Fruit fly (Drosophila melanogaster) whole organism, embryonic: Measurements from ENCODE around the gene CG4593.

Experiments
- Bdp1 ChIP-seq: fragments of 200-800 bp; sonication (Bioruptor generic); optimal IDR thresholded peaks from 3 replicates; lab custom pipeline; 2016; ENCODE audit warnings: missing biosample characterization, missing genetic modification characterization
- C15 ChIP-seq: fragments of 200-800 bp; sonication (Bioruptor generic); IDR thresholded peaks from 3 replicates; pipeline ENCODE4 v1.3.6; 2022; ENCODE audit warnings: missing biosample characterization, missing genetic modification characterization
- CG11247 ChIP-seq: fragments of 200-800 bp; sonication (Bioruptor generic); IDR thresholded peaks from 2 replicates; pipeline ENCODE4 v1.3.6; 2022; ENCODE audit warnings: missing biosample characterization, missing genetic modification characterization
- CG11456 ChIP-seq: fragments of 200-800 bp; sonication (Bioruptor generic); IDR thresholded peaks from 3 replicates; pipeline ENCODE4 v1.3.6; 2022; ENCODE audit warnings: missing biosample characterization, missing genetic modification characterization
- CG11504 ChIP-seq: fragments of 200-800 bp; sonication (Bioruptor generic); optimal IDR thresholded peaks from 3 replicates; lab custom pipeline; 2019; ENCODE audit warnings: missing biosample characterization, mild to moderate bottlenecking, missing genetic modification characterization, moderate library complexity
- CG13296 ChIP-seq: fragments of 200-800 bp; sonication (Bioruptor generic); optimal IDR thresholded peaks from 3 replicates; lab custom pipeline; 2018; ENCODE audit warnings: missing biosample characterization, mild to moderate bottlenecking, missing genetic modification characterization
- CG1603 ChIP-seq: fragments of 200-800 bp; sonication (Bioruptor generic); optimal IDR thresholded peaks from 2 replicates; lab custom pipeline; 2019; ENCODE audit warnings: missing biosample characterization, mild to moderate bottlenecking, missing genetic modification characterization, moderate library complexity
- CG18619 ChIP-seq: fragments of 200-800 bp; sonication (Bioruptor generic); optimal IDR thresholded peaks from 3 replicates; lab custom pipeline; 2017; ENCODE audit warnings: missing biosample characterization, mild to moderate bottlenecking, missing genetic modification characterization
- CG18764 ChIP-seq: fragments of 200-800 bp; sonication (Bioruptor generic); optimal IDR thresholded peaks from 3 replicates; lab custom pipeline; 2016; ENCODE audit warnings: missing biosample characterization, missing genetic modification characterization
- CG34422 ChIP-seq: fragments of 200-800 bp; sonication (Bioruptor generic); IDR thresholded peaks from 3 replicates; pipeline ENCODE4 v1.3.6; 2022; ENCODE audit warnings: missing biosample characterization, missing genetic modification characterization
- CG3838 ChIP-seq: fragments of 200-800 bp; sonication (Bioruptor generic); optimal IDR thresholded peaks from 3 replicates; lab custom pipeline; 2016; ENCODE audit warnings: missing biosample characterization, missing genetic modification characterization
- CG42726 ChIP-seq: fragments of 200-800 bp; sonication (Bioruptor generic); IDR thresholded peaks from 2 replicates; pipeline ENCODE4 v1.3.6; 2022; ENCODE audit warnings: missing biosample characterization, missing genetic modification characterization; ENCODE audit not compliant: partially characterized antibody
- CG5953 ChIP-seq: fragments of 200-800 bp; sonication (Bioruptor generic); IDR thresholded peaks from 2 replicates; pipeline ENCODE4 v1.3.6; 2022; ENCODE audit warnings: missing biosample characterization, missing genetic modification characterization
- CG7357 ChIP-seq: fragments of 200-800 bp; sonication (Bioruptor generic); IDR thresholded peaks from 3 replicates; pipeline ENCODE4 v1.3.6; 2022; ENCODE audit warnings: missing biosample characterization, missing genetic modification characterization
- CG7839 ChIP-seq: fragments of 200-800 bp; sonication (Bioruptor generic); optimal IDR thresholded peaks from 3 replicates; lab custom pipeline; 2018; ENCODE audit warnings: missing biosample characterization, mild to moderate bottlenecking, missing genetic modification characterization, moderate library complexity
- CG8359 ChIP-seq: fragments of 200-800 bp; sonication (Bioruptor generic); optimal IDR thresholded peaks from 2 replicates; lab custom pipeline; 2017; ENCODE audit warnings: missing biosample characterization, mild to moderate bottlenecking, missing genetic modification characterization, borderline replicate concordance
- CG9797 ChIP-seq: fragments of 200-800 bp; sonication (Bioruptor generic); optimal IDR thresholded peaks from 3 replicates; lab custom pipeline; 2018; ENCODE audit warnings: missing biosample characterization, mild to moderate bottlenecking, missing genetic modification characterization
- CG9817 ChIP-seq: fragments of 200-800 bp; sonication (Bioruptor generic); optimal IDR thresholded peaks from 2 replicates; lab custom pipeline; 2018; ENCODE audit warnings: missing biosample characterization, mild to moderate bottlenecking, missing genetic modification characterization, moderate library complexity
- CTCF ChIP-seq: fragments of 200-800 bp; sonication (Bioruptor generic); optimal IDR thresholded peaks from 2 replicates; lab custom pipeline; 2017; ENCODE audit warnings: missing biosample characterization, mild to moderate bottlenecking, missing genetic modification characterization, moderate library complexity
- CrebB ChIP-seq: fragments of 200-800 bp; sonication (Bioruptor generic); optimal IDR thresholded peaks from 3 replicates; lab custom pipeline; 2018; ENCODE audit warnings: missing biosample characterization, mild to moderate bottlenecking, missing genetic modification characterization
- Elba2 ChIP-seq: fragments of 200-800 bp; sonication (Bioruptor generic); optimal IDR thresholded peaks from 3 replicates; lab custom pipeline; 2016; ENCODE audit warnings: missing biosample characterization, missing genetic modification characterization
- Ets65A ChIP-seq: fragments of 200-800 bp; sonication (Bioruptor generic); peaks from one replicate; lab custom pipeline; 2016; ENCODE audit warnings: missing biosample characterization, missing genetic modification characterization
- HLH54F ChIP-seq: fragments of 200-800 bp; sonication (Bioruptor generic); optimal IDR thresholded peaks from 3 replicates; lab custom pipeline; 2016; ENCODE audit warnings: missing biosample characterization, missing genetic modification characterization
- Hand ChIP-seq: fragments of 200-800 bp; sonication (Bioruptor generic); optimal IDR thresholded peaks from 2 replicates; lab custom pipeline; 2017; ENCODE audit warnings: mild to moderate bottlenecking, missing biosample characterization, missing genetic modification reagents, missing genetic modification characterization
- Meics ChIP-seq: fragments of 200-800 bp; sonication (Bioruptor generic); optimal IDR thresholded peaks from 2 replicates; lab custom pipeline; 2017; ENCODE audit warnings: missing biosample characterization, mild to moderate bottlenecking, missing genetic modification characterization
- Sox102F ChIP-seq: fragments of 200-800 bp; sonication (Bioruptor generic); optimal IDR thresholded peaks from 2 replicates; lab custom pipeline; 2018; ENCODE audit warnings: missing biosample characterization, mild to moderate bottlenecking, missing genetic modification characterization, moderate library complexity
- Xbp1 ChIP-seq: fragments of 200-800 bp; sonication (Bioruptor generic); optimal IDR thresholded peaks from 3 replicates; lab custom pipeline; 2016; ENCODE audit warnings: missing biosample characterization, mild to moderate bottlenecking, missing genetic modification characterization
- amos ChIP-seq: fragments of 200-800 bp; sonication (Bioruptor generic); IDR thresholded peaks from 2 replicates; pipeline ENCODE4 v1.3.6; 2022; ENCODE audit warnings: missing biosample characterization, missing genetic modification characterization; ENCODE audit not compliant: partially characterized antibody
- bcd ChIP-seq: fragments of 200-800 bp; sonication (Bioruptor generic); optimal IDR thresholded peaks from 2 replicates; lab custom pipeline; 2017; ENCODE audit warnings: missing biosample characterization, mild to moderate bottlenecking, missing genetic modification characterization
- bowl ChIP-seq: fragments of 200-800 bp; sonication (Bioruptor generic); IDR thresholded peaks from 2 replicates; pipeline ENCODE4 v1.3.6; 2022; ENCODE audit warnings: missing biosample characterization, missing genetic modification characterization
- crc ChIP-seq: fragments of 200-800 bp; sonication (Bioruptor generic); optimal IDR thresholded peaks from 2 replicates; lab custom pipeline; 2016; ENCODE audit warnings: missing biosample characterization, missing genetic modification characterization
- dan ChIP-seq: fragments of 200-800 bp; sonication (Bioruptor generic); IDR thresholded peaks from 2 replicates; pipeline ENCODE4 v1.3.6; 2022; ENCODE audit warnings: missing biosample characterization, missing genetic modification characterization
- dati ChIP-seq: fragments of 200-800 bp; sonication (Bioruptor generic); IDR thresholded peaks from 2 replicates; pipeline ENCODE4 v1.3.6; 2022; ENCODE audit warnings: missing biosample characterization, missing genetic modification characterization
- fd64A ChIP-seq: fragments of 200-800 bp; sonication (Bioruptor generic); optimal IDR thresholded peaks from 3 replicates; lab custom pipeline; 2018; ENCODE audit warnings: missing biosample characterization, mild to moderate bottlenecking, missing genetic modification characterization
- hbn ChIP-seq: fragments of 200-800 bp; sonication (Bioruptor generic); IDR thresholded peaks from 2 replicates; pipeline ENCODE4 v1.3.6; 2022; ENCODE audit warnings: missing biosample characterization, missing genetic modification characterization; ENCODE audit not compliant: partially characterized antibody
- ind ChIP-seq: fragments of 200-800 bp; sonication (Bioruptor generic); optimal IDR thresholded peaks from 3 replicates; lab custom pipeline; 2016; ENCODE audit warnings: missing biosample characterization, missing genetic modification characterization
- jigr1 ChIP-seq: fragments of 200-800 bp; sonication (Bioruptor generic); IDR thresholded peaks from 3 replicates; pipeline ENCODE4 v1.3.6; 2022; ENCODE audit warnings: missing biosample characterization, missing genetic modification characterization
- jumu ChIP-seq: fragments of 200-800 bp; sonication (Bioruptor generic); optimal IDR thresholded peaks from 3 replicates; lab custom pipeline; 2016; ENCODE audit warnings: missing biosample characterization, missing genetic modification characterization
- luna ChIP-seq: fragments of 200-800 bp; sonication (Bioruptor generic); optimal IDR thresholded peaks from 2 replicates; lab custom pipeline; 2016; ENCODE audit warnings: missing biosample characterization, missing genetic modification characterization
- pb ChIP-seq: fragments of 200-800 bp; sonication (Bioruptor generic); optimal IDR thresholded peaks from 3 replicates; lab custom pipeline; 2016; ENCODE audit warnings: missing biosample characterization, missing genetic modification characterization
- phol ChIP-seq: fragments of 200-800 bp; sonication (Bioruptor generic); optimal IDR thresholded peaks from 3 replicates; lab custom pipeline; 2018; ENCODE audit warnings: missing biosample characterization, mild to moderate bottlenecking, missing genetic modification characterization, moderate library complexity
- pnt ChIP-seq: fragments of 200-800 bp; sonication (Bioruptor generic); optimal IDR thresholded peaks from 3 replicates; lab custom pipeline; 2016; ENCODE audit warnings: missing biosample characterization, missing genetic modification characterization
- pum ChIP-seq: fragments of 200-800 bp; sonication (Bioruptor generic); optimal IDR thresholded peaks from 2 replicates; lab custom pipeline; 2016; ENCODE audit warnings: missing biosample characterization, missing genetic modification characterization
- sc ChIP-seq, 3 experiments: fragments of >200 bp in 2 of 3; fragments of 200-800 bp in 1 of 3; sonication (Bioruptor generic) in 1 of 3; optimal IDR thresholded peaks; 2 replicates in 2 of 3; 3 replicates in 1 of 3; lab custom pipeline; 2017; ENCODE audit warnings: mild to moderate bottlenecking in 1 of 3, missing biosample characterization in 1 of 3, missing genetic modification characterization in 1 of 3, missing genetic modification reagents in 1 of 3
- sd ChIP-seq: fragments of 200-800 bp; sonication (Bioruptor generic); optimal IDR thresholded peaks from 3 replicates; lab custom pipeline; 2018; ENCODE audit warnings: missing biosample characterization, mild to moderate bottlenecking, missing genetic modification characterization, moderate library complexity
- sima ChIP-seq: fragments of 200-800 bp; sonication (Bioruptor generic); optimal IDR thresholded peaks from 2 replicates; lab custom pipeline; 2016; ENCODE audit warnings: missing biosample characterization, missing genetic modification characterization
- slou ChIP-seq: fragments of 200-800 bp; sonication (Bioruptor generic); optimal IDR thresholded peaks from 3 replicates; lab custom pipeline; 2016; ENCODE audit warnings: missing biosample characterization, missing genetic modification characterization
- stwl ChIP-seq: fragments of 200-800 bp; sonication (Bioruptor generic); optimal IDR thresholded peaks from 3 replicates; lab custom pipeline; 2018; ENCODE audit warnings: missing biosample characterization, mild to moderate bottlenecking, missing genetic modification characterization, moderate library complexity
- tna ChIP-seq: fragments of 200-800 bp; sonication (Bioruptor generic); IDR thresholded peaks from 2 replicates; pipeline ENCODE4 v1.3.6; 2022; ENCODE audit warnings: missing biosample characterization, missing genetic modification characterization; ENCODE audit not compliant: partially characterized antibody
- wor ChIP-seq: fragments of 200-800 bp; sonication (Bioruptor generic); IDR thresholded peaks from 2 replicates; pipeline ENCODE4 v1.3.6; 2022; ENCODE audit warnings: missing biosample characterization, missing genetic modification characterization
- yki ChIP-seq: fragments of >200 bp; optimal IDR thresholded peaks from 3 replicates; lab custom pipeline; 2018
- zfh1 ChIP-seq: fragments of 200-800 bp; sonication (Bioruptor generic); IDR thresholded peaks from 3 replicates; pipeline ENCODE4 v1.3.6; 2022; ENCODE audit warnings: missing biosample characterization, missing genetic modification characterization

Gene CG4593

dm6 chrX:6973340-6973739 is 40.3 kb upstream of the CG4593 start, which contains the start of gene CG3040 (continued):
- TF ChIP-seq crc (GFP tag; lab: Kevin White, UChicago) (no peak), Bdp1 (GFP tag; lab: Kevin White, UChicago) (no peak), Xbp1 (GFP tag; lab: Kevin White, UChicago) (peak; percentile 45), CG7839 (peak; percentile 25), CG42726 (GFP tag; lab: Robert Waterston, UW) (no peak), zfh1 (GFP tag; lab: Robert Waterston, UW) (peak; percentile 33; the same call in 2 of the 3 replicates), CG5953 (GFP tag; lab: Robert Waterston, UW) (no peak), CG9797 (GFP tag; lab: Kevin White, UChicago) (peak; percentile 63), bcd (GFP tag; lab: Kevin White, UChicago) (no peak), CG18619 (GFP tag; lab: Kevin White, UChicago) (peak; percentile 21), CG9817 (tag; lab: Kevin White, UChicago) (no peak), yki (no peak), dan (GFP tag; lab: Robert Waterston, UW) (no peak), CTCF (GFP tag; lab: Kevin White, UChicago) (peak; percentile 42), CG11504 (peak; percentile 48), stwl (tag; lab: Kevin White, UChicago) (peak; percentile 57), Ets65A (no peak), Elba2 (no peak), phol (tag; lab: Kevin White, UChicago) (peak; percentile 49), CG8359 (GFP tag; lab: Kevin White, UChicago) (no peak), sima (no peak), amos (GFP tag; lab: Robert Waterston, UW) (0 out of 2 replicates have a peak, but pooled peaks have one; percentile 21), CG11247 (no peak), luna (GFP tag; lab: Kevin White, UChicago) (no peak), CrebB (tag; lab: Kevin White, UChicago) (no peak), pum (peak; percentile 30), CG7357 (GFP tag; lab: Robert Waterston, UW) (no peak), hbn (GFP tag; lab: Robert Waterston, UW) (no peak; the same call in 1 of the 2 replicates), wor (GFP tag; lab: Robert Waterston, UW) (no peak), C15 (GFP tag; lab: Robert Waterston, UW) (no peak), jigr1 (GFP tag; lab: Robert Waterston, UW) (no peak), dati (GFP tag; lab: Robert Waterston, UW) (no peak), jumu (GFP tag; lab: Kevin White, UChicago) (no peak), tna (no peak), slou (GFP tag; lab: Kevin White, UChicago) (no peak), sd (tag; lab: Kevin White, UChicago) (peak; percentile 33), pb (GFP tag; lab: Kevin White, UChicago) (no peak), CG1603 (tag; lab: Kevin White, UChicago) (peak; percentile 59), CG13296 (GFP tag; lab: Kevin White, UChicago) (peak; percentile 9), Meics (peak; percentile 27), CG11456 (GFP tag; lab: Robert Waterston, UW) (no peak), ind (peak; percentile 35), fd64A (no peak), Sox102F (GFP tag; lab: Kevin White, UChicago) (peak; percentile 53), pnt (no peak), bowl (GFP tag; lab: Robert Waterston, UW) (no peak), CG34422 (no peak), Hand (GFP tag; lab: Kevin White, UChicago) (no peak), CG3838 (GFP tag; lab: Kevin White, UChicago) (no peak), HLH54F (peak; percentile 14), sc (optimal IDR thresholded peaks at IDR 0.05; lab: Kevin White, UChicago) (no peak), sc (GFP tag; optimal IDR thresholded peaks at IDR 0.05; lab: Kevin White, UChicago) (no peak), CG18764 (GFP tag; lab: Kevin White, UChicago) (no peak)
